Fruit fly (Drosophila melanogaster) whole organism, embryonic: Measurements from ENCODE around the gene CG4297.

Experiments
- Aef1 ChIP-seq: fragments of 200-800 bp; sonication (Bioruptor generic); IDR thresholded peaks from 3 replicates; pipeline ENCODE4 v1.3.6; 2022; ENCODE audit warnings: missing biosample characterization, missing genetic modification characterization
- Atf-2 ChIP-seq: fragments of 200-800 bp; sonication (Bioruptor generic); optimal IDR thresholded peaks from 2 replicates; lab custom pipeline; 2016; ENCODE audit warnings: missing biosample characterization, missing genetic modification characterization
- Atf6 ChIP-seq: fragments of 200-800 bp; sonication (Bioruptor generic); IDR thresholded peaks from 2 replicates; pipeline ENCODE4 v1.3.6; 2022; ENCODE audit warnings: missing biosample characterization, missing genetic modification characterization
- CG10366 ChIP-seq: fragments of 200-800 bp; sonication (Bioruptor generic); IDR thresholded peaks from 2 replicates; pipeline ENCODE4 v1.3.6; 2022; ENCODE audit warnings: missing biosample characterization, missing genetic modification characterization
- CG12219 ChIP-seq: fragments of 200-800 bp; sonication (Bioruptor generic); optimal IDR thresholded peaks from 3 replicates; lab custom pipeline; 2018; ENCODE audit warnings: missing biosample characterization, mild to moderate bottlenecking, missing genetic modification characterization
- CG14014 ChIP-seq: fragments of 200-800 bp; sonication (Bioruptor generic); IDR thresholded peaks from 2 replicates; pipeline ENCODE4 v1.3.6; 2022; ENCODE audit warnings: missing biosample characterization, missing genetic modification characterization
- CG14860 ChIP-seq: fragments of 200-800 bp; sonication (Bioruptor generic); IDR thresholded peaks from 3 replicates; pipeline ENCODE4 v1.3.6; 2022; ENCODE audit warnings: missing biosample characterization, missing genetic modification characterization; ENCODE audit not compliant: partially characterized antibody
- CG15073 ChIP-seq: fragments of 200-800 bp; sonication (Bioruptor generic); optimal IDR thresholded peaks from 2 replicates; lab custom pipeline; 2016; ENCODE audit warnings: missing biosample characterization, missing genetic modification characterization
- CG17568 ChIP-seq: fragments of 200-800 bp; sonication (Bioruptor generic); optimal IDR thresholded peaks from 2 replicates; lab custom pipeline; 2018; ENCODE audit warnings: missing biosample characterization, mild to moderate bottlenecking, missing genetic modification characterization, moderate library complexity
- CG18476 ChIP-seq: fragments of 200-800 bp; sonication (Bioruptor generic); optimal IDR thresholded peaks from 2 replicates; lab custom pipeline; 2016; ENCODE audit warnings: missing biosample characterization, mild to moderate bottlenecking, missing genetic modification characterization
- CG2129 ChIP-seq: fragments of 200-800 bp; sonication (Bioruptor generic); IDR thresholded peaks from 2 replicates; pipeline ENCODE4 v1.3.6; 2022; ENCODE audit warnings: missing biosample characterization, missing genetic modification characterization; ENCODE audit not compliant: partially characterized antibody
- CG2875 ChIP-seq: fragments of 200-800 bp; sonication (Bioruptor generic); optimal IDR thresholded peaks from 2 replicates; lab custom pipeline; 2017; ENCODE audit warnings: missing biosample characterization, mild to moderate bottlenecking, missing genetic modification characterization, missing genetic modification reagents
- CG32532 ChIP-seq: fragments of 200-800 bp; sonication (Bioruptor generic); IDR thresholded peaks from 2 replicates; pipeline ENCODE4 v1.3.6; 2022; ENCODE audit warnings: missing biosample characterization, missing genetic modification characterization
- CG4328 ChIP-seq: fragments of 200-800 bp; sonication (Bioruptor generic); optimal IDR thresholded peaks from 3 replicates; lab custom pipeline; 2017; ENCODE audit warnings: missing biosample characterization, missing genetic modification reagents, missing genetic modification characterization
- CG4360 ChIP-seq: fragments of 200-800 bp; sonication (Bioruptor generic); IDR thresholded peaks from 2 replicates; pipeline ENCODE4 v1.3.6; 2022; ENCODE audit warnings: missing biosample characterization, missing genetic modification characterization
- CG4707 ChIP-seq: fragments of 200-800 bp; sonication (Bioruptor generic); optimal IDR thresholded peaks from 2 replicates; lab custom pipeline; 2018; ENCODE audit warnings: missing biosample characterization, mild to moderate bottlenecking, missing genetic modification characterization, moderate library complexity
- CG6654 ChIP-seq: fragments of 200-800 bp; sonication (Bioruptor generic); optimal IDR thresholded peaks from 2 replicates; lab custom pipeline; 2017; ENCODE audit warnings: missing biosample characterization, mild to moderate bottlenecking, missing genetic modification characterization
- CG6813 ChIP-seq: fragments of 200-800 bp; sonication (Bioruptor generic); optimal IDR thresholded peaks from 2 replicates; lab custom pipeline; 2017; ENCODE audit warnings: missing biosample characterization, missing genetic modification characterization, mild to moderate bottlenecking, moderate library complexity, missing genetic modification reagents
- CG7556 ChIP-seq: fragments of 200-800 bp; sonication (Bioruptor generic); optimal IDR thresholded peaks from 2 replicates; lab custom pipeline; 2017; ENCODE audit warnings: missing biosample characterization, mild to moderate bottlenecking, missing genetic modification characterization
- CG8281 ChIP-seq: fragments of 200-800 bp; sonication (Bioruptor generic); optimal IDR thresholded peaks from 2 replicates; lab custom pipeline; 2018; ENCODE audit warnings: missing biosample characterization, mild to moderate bottlenecking, missing genetic modification characterization, moderate library complexity
- CG8765 ChIP-seq: fragments of 200-800 bp; sonication (Bioruptor generic); IDR thresholded peaks from 2 replicates; pipeline ENCODE4 v1.3.6; 2022; ENCODE audit warnings: missing biosample characterization, missing genetic modification characterization
- CG9876 ChIP-seq: fragments of 200-800 bp; sonication (Bioruptor generic); optimal IDR thresholded peaks from 2 replicates; lab custom pipeline; 2016; ENCODE audit warnings: missing biosample characterization, missing genetic modification characterization
- CrebB ChIP-seq: fragments of 200-800 bp; sonication (Bioruptor generic); optimal IDR thresholded peaks from 3 replicates; lab custom pipeline; 2018; ENCODE audit warnings: missing biosample characterization, mild to moderate bottlenecking, missing genetic modification characterization
- Dad ChIP-seq: fragments of 200-800 bp; sonication (Bioruptor generic); optimal IDR thresholded peaks from 3 replicates; lab custom pipeline; 2016; ENCODE audit warnings: missing biosample characterization, missing genetic modification characterization
- H2.0 ChIP-seq: fragments of 200-800 bp; sonication (Bioruptor generic); IDR thresholded peaks from 2 replicates; pipeline ENCODE4 v1.3.6; 2022; ENCODE audit warnings: missing biosample characterization, missing genetic modification characterization
- Hey ChIP-seq: fragments of 200-800 bp; sonication (Bioruptor generic); optimal IDR thresholded peaks from 3 replicates; lab custom pipeline; 2018; ENCODE audit warnings: missing biosample characterization, mild to moderate bottlenecking, missing genetic modification characterization
- Opbp ChIP-seq: fragments of 200-800 bp; sonication (Bioruptor generic); IDR thresholded peaks from 3 replicates; pipeline ENCODE4 v1.3.6; 2022; ENCODE audit warnings: missing biosample characterization, missing genetic modification characterization; ENCODE audit not compliant: partially characterized antibody
- Rx ChIP-seq: fragments of 200-800 bp; sonication (Bioruptor generic); IDR thresholded peaks from 2 replicates; pipeline ENCODE4 v1.3.6; 2022; ENCODE audit warnings: missing biosample characterization, missing genetic modification characterization
- Sox102F ChIP-seq: fragments of 200-800 bp; sonication (Bioruptor generic); optimal IDR thresholded peaks from 2 replicates; lab custom pipeline; 2018; ENCODE audit warnings: missing biosample characterization, mild to moderate bottlenecking, missing genetic modification characterization, moderate library complexity
- Spps ChIP-seq: fragments of 200-800 bp; sonication (Bioruptor generic); optimal IDR thresholded peaks from 2 replicates; lab custom pipeline; 2018; ENCODE audit warnings: missing biosample characterization, mild to moderate bottlenecking, missing genetic modification characterization
- Stat92E ChIP-seq, 3 experiments: fragments of >200 bp in 2 of 3; fragments of 200-800 bp in 1 of 3; sonication (Bioruptor generic) in 1 of 3; optimal IDR thresholded peaks; 2 replicates each; lab custom pipeline; 2017 to 2019; ENCODE audit warnings: missing biosample characterization in 3 of 3, missing genetic modification characterization in 3 of 3, mild to moderate bottlenecking in 1 of 3, moderate library complexity in 1 of 3
- bbx ChIP-seq: fragments of 200-800 bp; sonication (Bioruptor generic); IDR thresholded peaks from 2 replicates; pipeline ENCODE4 v1.3.6; 2022; ENCODE audit warnings: missing biosample characterization, missing genetic modification characterization; ENCODE audit not compliant: partially characterized antibody
- cato ChIP-seq: fragments of 200-800 bp; sonication (Bioruptor generic); optimal IDR thresholded peaks from 2 replicates; lab custom pipeline; 2016; ENCODE audit warnings: missing biosample characterization, missing genetic modification characterization, borderline replicate concordance
- corto ChIP-seq: fragments of 200-800 bp; sonication (Bioruptor generic); optimal IDR thresholded peaks from 2 replicates; lab custom pipeline; 2016; ENCODE audit warnings: missing biosample characterization, mild to moderate bottlenecking, missing genetic modification characterization, moderate library complexity
- dysf ChIP-seq: fragments of 200-800 bp; sonication (Bioruptor generic); IDR thresholded peaks from 3 replicates; pipeline ENCODE4 v1.3.6; 2022; ENCODE audit warnings: missing biosample characterization, missing genetic modification characterization
- fd64A ChIP-seq: fragments of 200-800 bp; sonication (Bioruptor generic); optimal IDR thresholded peaks from 3 replicates; lab custom pipeline; 2018; ENCODE audit warnings: missing biosample characterization, mild to moderate bottlenecking, missing genetic modification characterization
- fu2 ChIP-seq: fragments of 200-800 bp; sonication (Bioruptor generic); optimal IDR thresholded peaks from 2 replicates; lab custom pipeline; 2016; ENCODE audit warnings: missing biosample characterization, missing genetic modification characterization
- gcm ChIP-seq: fragments of 200-800 bp; sonication (Bioruptor generic); optimal IDR thresholded peaks from 2 replicates; lab custom pipeline; 2019; ENCODE audit warnings: missing biosample characterization, mild to moderate bottlenecking, missing genetic modification characterization, moderate library complexity
- hkb ChIP-seq, 2 experiments: fragments of 200-800 bp in 1 of 2; fragments of >200 bp in 1 of 2; sonication (Bioruptor generic) in 1 of 2; IDR thresholded peaks in 1 of 2; optimal IDR thresholded peaks in 1 of 2; 2 replicates each; pipeline versions ENCODE4 v1.3.6 to Lab custom; 2017 to 2022; ENCODE audit warnings: missing biosample characterization in 1 of 2, missing genetic modification characterization in 1 of 2
- lbe ChIP-seq: fragments of 200-800 bp; sonication (Bioruptor generic); optimal IDR thresholded peaks from 2 replicates; lab custom pipeline; 2016; ENCODE audit warnings: missing biosample characterization, mild to moderate bottlenecking, missing genetic modification characterization
- lilli ChIP-seq: fragments of 200-800 bp; sonication (Bioruptor generic); optimal IDR thresholded peaks from 3 replicates; lab custom pipeline; 2016; ENCODE audit warnings: missing biosample characterization, missing genetic modification characterization
- onecut ChIP-seq: fragments of 200-800 bp; sonication (Bioruptor generic); IDR thresholded peaks from 2 replicates; pipeline ENCODE4 v1.3.6; 2022; ENCODE audit warnings: missing biosample characterization, missing genetic modification characterization
- prd ChIP-seq, 3 experiments: fragments of >200 bp in 2 of 3; fragments of 200-800 bp in 1 of 3; sonication (Bioruptor generic) in 1 of 3; optimal IDR thresholded peaks in 2 of 3; IDR thresholded peaks in 1 of 3; 2 replicates in 2 of 3; 3 replicates in 1 of 3; pipeline versions ENCODE4 v1.3.6 to Lab custom; 2017 to 2022; ENCODE audit warnings: missing biosample characterization in 1 of 3, missing genetic modification characterization in 1 of 3
- repo ChIP-seq: fragments of 200-800 bp; sonication (Bioruptor generic); optimal IDR thresholded peaks from 2 replicates; lab custom pipeline; 2016; ENCODE audit warnings: missing biosample characterization, missing genetic modification characterization
- sens-2 ChIP-seq: fragments of 200-800 bp; sonication (Bioruptor generic); IDR thresholded peaks from 2 replicates; pipeline ENCODE4 v1.3.6; 2022; ENCODE audit warnings: missing biosample characterization, missing genetic modification characterization
- tll ChIP-seq, 2 experiments: fragments of 200-800 bp in 1 of 2; fragments of >200 bp in 1 of 2; sonication (Bioruptor generic) in 1 of 2; optimal IDR thresholded peaks; 2 replicates each; lab custom pipeline; 2017 to 2019; ENCODE audit warnings: missing biosample characterization in 2 of 2, missing genetic modification characterization in 2 of 2, mild to moderate bottlenecking in 1 of 2, moderate library complexity in 1 of 2
- toy ChIP-seq: fragments of 200-800 bp; sonication (Bioruptor generic); IDR thresholded peaks from 2 replicates; pipeline ENCODE4 v1.3.6; 2022; ENCODE audit warnings: missing biosample characterization, missing genetic modification characterization
- vfl ChIP-seq: fragments of 200-800 bp; sonication (Bioruptor generic); optimal IDR thresholded peaks from 2 replicates; lab custom pipeline; 2016; ENCODE audit warnings: missing biosample characterization, missing genetic modification characterization

The CG4297 gene

DNA sequence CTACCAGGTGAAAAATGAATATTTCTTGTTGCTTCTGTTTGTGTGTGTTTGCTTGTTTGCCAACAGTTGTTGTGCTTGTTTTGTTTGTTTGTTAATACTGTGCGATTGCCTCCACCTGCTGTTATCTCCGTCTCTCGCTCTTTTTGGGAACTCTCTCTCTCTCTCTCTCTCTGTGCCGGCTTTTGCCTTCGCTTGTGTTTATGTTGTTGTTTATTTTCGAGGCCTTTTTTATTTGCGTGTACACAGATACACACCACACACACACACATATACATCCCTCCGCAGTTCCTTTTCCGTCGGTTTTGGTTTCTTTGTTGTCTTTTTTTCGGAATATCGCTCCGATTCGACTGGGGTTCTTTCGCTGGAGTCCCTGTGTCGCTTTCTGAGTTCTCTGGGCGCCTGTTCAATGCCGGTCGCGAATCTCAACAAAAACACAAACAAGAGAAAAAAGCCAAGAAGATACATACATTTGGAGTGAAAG, 38.6 kb upstream of the CG4297 start (continued):
- TF ChIP-seq fd64A (GFP tag; lab: Kevin White, UChicago) (peak; percentile 90), CG15073 (GFP tag; lab: Kevin White, UChicago) (no peak), bbx (GFP tag; lab: Robert Waterston, UW) (no peak), fu2 (GFP tag; lab: Kevin White, UChicago) (no peak), Atf6 (peak; percentile 59; the same call in 1 of the 2 replicates), CG9876 (GFP tag; lab: Kevin White, UChicago) (peak; percentile 65), CG6813 (GFP tag; lab: Kevin White, UChicago) (peak; percentile 91), Spps (peak; percentile 71), tll (GFP tag; optimal IDR thresholded peaks at IDR 0.05; lab: Kevin White, UChicago) (peak in 1 of 2 experiments; percentile 91), CG2875 (peak; percentile 89), CG4360 (GFP tag; lab: Robert Waterston, UW) (peak; percentile 90), CG8765 (no peak), gcm (GFP tag; lab: Kevin White, UChicago) (peak; percentile 80), CG2129 (no peak), CG14860 (GFP tag; lab: Robert Waterston, UW) (no peak), CG18476 (GFP tag; lab: Kevin White, UChicago) (no peak), lbe (GFP tag; lab: Kevin White, UChicago) (peak; percentile 80), toy (GFP tag; lab: Robert Waterston, UW) (no peak), onecut (GFP tag; lab: Robert Waterston, UW) (peak; percentile 76), sens-2 (no peak), Stat92E (GFP tag; optimal IDR thresholded peaks at IDR 0.05; lab: Kevin White, UChicago) (peak in 1 of 3 experiments; percentile 14), lilli (GFP tag; lab: Kevin White, UChicago) (no peak), CG32532 (no peak), CG7556 (peak; percentile 65), Aef1 (GFP tag; lab: Robert Waterston, UW) (no peak), CG4328 (GFP tag; lab: Kevin White, UChicago) (peak; percentile 53), prd (optimal IDR thresholded peaks at IDR 0.05; lab: Kevin White, UChicago) (no peak), prd (GFP tag; IDR thresholded peaks at IDR 0.05; lab: Robert Waterston, UW) (peak; percentile 54; the same call in 2 of the 3 replicates), hkb (optimal IDR thresholded peaks at IDR 0.05; lab: Kevin White, UChicago) (no peak), hkb (GFP tag; IDR thresholded peaks at IDR 0.05; lab: Robert Waterston, UW) (peak; percentile 57), vfl (GFP tag; lab: Kevin White, UChicago) (no peak), CG4707 (GFP tag; lab: Kevin White, UChicago) (peak; percentile 47), Rx (GFP tag; lab: Robert Waterston, UW) (no peak), dysf (GFP tag; lab: Robert Waterston, UW) (no peak), CG10366 (GFP tag; lab: Robert Waterston, UW) (0 out of 2 replicates have a peak, but pooled peaks have one; percentile 9), Dad (GFP tag; lab: Kevin White, UChicago) (no peak), corto (peak; percentile 3), Sox102F (peak; percentile 43), CG12219 (GFP tag; lab: Kevin White, UChicago) (peak; percentile 52), CG6654 (peak; percentile 27), cato (GFP tag; lab: Kevin White, UChicago) (peak; percentile 54), H2.0 (GFP tag; lab: Robert Waterston, UW) (no peak), repo (GFP tag; lab: Kevin White, UChicago) (peak; percentile 79), Hey (tag; lab: Kevin White, UChicago) (peak; percentile 40), CG8281 (peak; percentile 27), Atf-2 (GFP tag; lab: Kevin White, UChicago) (peak; percentile 63), CG14014 (GFP tag; lab: Robert Waterston, UW) (peak; percentile 31; the same call in 1 of the 2 replicates), CG17568 (peak; percentile 82), CrebB (tag; lab: Kevin White, UChicago) (peak; percentile 67), Opbp (GFP tag; lab: Robert Waterston, UW) (no peak)
